Worm (Caenorhabditis elegans): ENCODE data around the gene gasr-8.

- TF ChIP-seq ceh-36 (tag; optimal IDR thresholded peaks at IDR 0.05) (no peak), ama-1 (optimal IDR thresholded peaks at IDR 0.05) (no peak), hmg-4 (GFP tag; optimal IDR thresholded peaks at IDR 0.05) (no peak), flt-1 (GFP tag; IDR thresholded peaks at IDR 0.05) (no peak), tra-4 (tag; optimal IDR thresholded peaks at IDR 0.05) (no peak), aly-1 (tag; optimal IDR thresholded peaks at IDR 0.05) (no peak), hnd-1 (tag; optimal IDR thresholded peaks at IDR 0.05) (no peak), scrt-1 (GFP tag; IDR thresholded peaks at IDR 0.05) (no peak)
Observed at ce11 chrV:14658131-14658530, 30.8 kb upstream of the gasr-8 start, which contains the start of gene slc-25A29.
